Worm (Caenorhabditis elegans): ENCODE results near the gene F52E1.3.

F52E1.3 gene

DNA sequence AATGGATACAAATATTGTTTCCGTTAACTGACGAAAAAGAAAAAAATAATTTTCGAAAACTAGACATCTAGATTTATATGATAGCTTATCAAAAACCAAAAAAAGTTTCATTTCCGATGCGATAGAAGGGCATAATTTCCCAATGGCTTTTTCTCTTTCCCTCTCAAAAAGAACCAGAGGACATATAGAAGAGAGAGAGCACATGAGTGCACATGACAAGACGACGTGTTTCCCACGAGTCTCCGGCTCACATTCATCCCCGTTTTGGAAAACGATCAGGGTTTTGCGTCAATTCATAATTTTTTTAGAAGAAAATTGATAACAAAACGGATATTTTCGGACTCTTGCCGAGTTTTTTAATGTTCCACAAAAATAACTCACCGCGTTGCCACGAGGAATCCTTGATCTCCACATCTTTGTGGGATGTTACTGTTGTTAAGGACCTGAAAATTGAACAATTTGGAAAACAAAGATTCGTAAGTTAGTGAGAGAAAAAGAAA lies 49.8 kb downstream of the F52E1.3 start, which contains the start of gene lmd-3:
Gene lmd-3 (minus strand): TSS at position 450 of the 500 bp plus-strand sequence.
- no peak for TF ChIP-seq mep-1 (tag; optimal IDR thresholded peaks at IDR 0.05)
- TF ChIP-seq ceh-39 (tag; optimal IDR thresholded peaks at IDR 0.05), result no peak
- no peak for TF ChIP-seq M03D4.4 (tag; optimal IDR thresholded peaks at IDR 0.05)
- no peak for TF ChIP-seq lin-32 (GFP tag; optimal IDR thresholded peaks at IDR 0.05)
- no peak for TF ChIP-seq mls-2 (tag; optimal IDR thresholded peaks at IDR 0.05)
- TF ChIP-seq bed-3 (GFP tag; optimal IDR thresholded peaks at IDR 0.05), result no peak
- TF ChIP-seq ceh-43 (GFP tag; optimal IDR thresholded peaks at IDR 0.05), result no peak
- TF ChIP-seq tbx-8 (GFP tag; optimal IDR thresholded peaks at IDR 0.05), result no peak
- TF ChIP-seq flh-1 (GFP tag; optimal IDR thresholded peaks at IDR 0.05), result no peak
- TF ChIP-seq cnd-1 (tag; optimal IDR thresholded peaks at IDR 0.05), result no peak
- TF ChIP-seq unc-62 (GFP tag; optimal IDR thresholded peaks at IDR 0.05), result no peak
- TF ChIP-seq nhr-2 (tag; optimal IDR thresholded peaks at IDR 0.05), result no peak
- no peak for TF ChIP-seq unc-39 (tag; optimal IDR thresholded peaks at IDR 0.05)

DNA sequence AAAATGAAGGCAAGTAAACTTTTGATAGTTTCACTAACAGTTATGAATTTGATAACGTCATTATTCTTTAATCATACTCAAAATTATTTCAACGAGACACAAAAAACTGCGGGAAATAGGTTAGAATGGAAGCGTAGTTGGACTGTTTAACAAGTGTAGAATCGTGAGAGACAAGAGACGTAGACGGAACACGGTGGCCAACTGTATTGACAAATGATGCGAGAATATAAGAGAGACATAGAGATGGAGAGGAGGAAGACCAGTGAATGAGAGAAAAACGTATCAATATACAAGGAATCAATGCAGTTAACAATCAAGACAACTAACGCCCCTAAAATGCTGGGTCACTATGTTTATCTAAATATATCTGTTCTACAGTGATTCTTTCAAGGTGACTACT lies 51.0 kb downstream of the F52E1.3 start:
- no peak for TF ChIP-seq bed-3 (GFP tag; optimal IDR thresholded peaks at IDR 0.05)
- peak; percentile 19 for TF ChIP-seq hlh-1 (tag; optimal IDR thresholded peaks at IDR 0.05)
- TF ChIP-seq pha-4 (tag; optimal IDR thresholded peaks at IDR 0.05), result peak; percentile 91
- TF ChIP-seq lin-13 (tag; optimal IDR thresholded peaks at IDR 0.05), result no peak

Data from whole organism, mixed stage, embryonic.